Worm (Caenorhabditis elegans) whole organism, L3 larva: Measurements from ENCODE around the gene F46F5.8.

Experiments used
- R02D3.7 ChIP-seq: fragments of 150-350 bp; optimal IDR thresholded peaks from 2 replicates; lab custom pipeline; 2014; ENCODE audit warnings: missing biosample characterization, missing genetic modification characterization
- ZK546.5 ChIP-seq: sonication (generic microtip); optimal IDR thresholded peaks from 2 replicates; lab custom pipeline; 2017; ENCODE audit warnings: missing biosample characterization, missing genetic modification characterization
- ama-1 ChIP-seq: fragments of 150-350 bp; optimal IDR thresholded peaks from 2 replicates; lab custom pipeline; 2018
- ceh-16 ChIP-seq: sonication (generic microtip); optimal IDR thresholded peaks from 2 replicates; lab custom pipeline; 2017; ENCODE audit warnings: missing biosample characterization, missing genetic modification characterization
- ceh-28 ChIP-seq: fragments of 150-350 bp; optimal IDR thresholded peaks from 2 replicates; lab custom pipeline; 2014; ENCODE audit warnings: missing biosample characterization, missing genetic modification reagents, missing genetic modification characterization
- ceh-82 ChIP-seq: fragments of 150-350 bp; optimal IDR thresholded peaks from 2 replicates; lab custom pipeline; 2014; ENCODE audit warnings: missing biosample characterization, missing genetic modification characterization
- ceh-9 ChIP-seq: sonication (generic microtip); optimal IDR thresholded peaks from 2 replicates; lab custom pipeline; 2018; ENCODE audit warnings: missing biosample characterization, missing genetic modification characterization
- daf-12 ChIP-seq: fragments of 150-350 bp; optimal IDR thresholded peaks from 2 replicates; lab custom pipeline; 2014; ENCODE audit warnings: missing biosample characterization, missing genetic modification reagents, missing genetic modification characterization
- egl-27 ChIP-seq: sonication (generic microtip); optimal IDR thresholded peaks from 4 replicates; lab custom pipeline; 2017; ENCODE audit warnings: missing biosample characterization, missing genetic modification reagents, missing genetic modification characterization
- egl-5 ChIP-seq: fragments of 150-350 bp; optimal IDR thresholded peaks from 2 replicates; lab custom pipeline; 2017; ENCODE audit warnings: missing biosample characterization, missing genetic modification reagents, missing genetic modification characterization, inconsistent platforms
- elt-1 ChIP-seq: fragments of 150-350 bp; optimal IDR thresholded peaks from 2 replicates; lab custom pipeline; 2014; ENCODE audit warnings: missing biosample characterization, missing genetic modification characterization
- elt-2 ChIP-seq: sonication (generic microtip); optimal IDR thresholded peaks from 2 replicates; lab custom pipeline; 2016; ENCODE audit warnings: missing genetic modification reagents, mild to moderate bottlenecking, missing genetic modification characterization, missing compliant biosample characterization
- elt-3 ChIP-seq, 3 experiments: fragments of 150-350 bp in 1 of 3; sonication (generic microtip) in 2 of 3; optimal IDR thresholded peaks; 2 replicates in 2 of 3; 4 replicates in 1 of 3; lab custom pipeline; 2014 to 2017; ENCODE audit warnings: missing biosample characterization in 3 of 3, missing genetic modification characterization in 3 of 3
- eor-1 ChIP-seq, 2 experiments: fragments of 150-350 bp; optimal IDR thresholded peaks; 2 replicates each; lab custom pipeline; 2014 to 2018; ENCODE audit warnings: missing biosample characterization in 2 of 2, missing genetic modification characterization in 2 of 2
- fkh-10 ChIP-seq: sonication (generic microtip); optimal IDR thresholded peaks from 2 replicates; lab custom pipeline; 2017; ENCODE audit warnings: missing biosample characterization, missing genetic modification reagents, missing genetic modification characterization
- fkh-2 ChIP-seq: fragments of 150-350 bp; optimal IDR thresholded peaks from 2 replicates; lab custom pipeline; 2014; ENCODE audit warnings: missing biosample characterization, missing genetic modification reagents, missing genetic modification characterization
- jun-1 ChIP-seq: fragments of 150-350 bp; optimal IDR thresholded peaks from 2 replicates; lab custom pipeline; 2014; ENCODE audit warnings: missing biosample characterization, missing genetic modification reagents, missing genetic modification characterization
- lin-15B ChIP-seq: fragments of 150-350 bp; optimal IDR thresholded peaks from 2 replicates; lab custom pipeline; 2014; ENCODE audit warnings: missing biosample characterization, missing genetic modification characterization
- lin-39 ChIP-seq: fragments of 150-350 bp; optimal IDR thresholded peaks from 2 replicates; lab custom pipeline; 2018; ENCODE audit warnings: missing biosample characterization, missing genetic modification reagents, missing genetic modification characterization
- lsy-12 ChIP-seq: sonication (generic microtip); optimal IDR thresholded peaks from 2 replicates; lab custom pipeline; 2016; ENCODE audit warnings: mild to moderate bottlenecking, missing genetic modification characterization, missing compliant biosample characterization
- mdl-1 ChIP-seq: fragments of 150-350 bp; optimal IDR thresholded peaks from 2 replicates; lab custom pipeline; 2014; ENCODE audit warnings: missing biosample characterization, missing genetic modification characterization
- nfya-1 ChIP-seq: sonication (generic microtip); optimal IDR thresholded peaks from 2 replicates; lab custom pipeline; 2017; ENCODE audit warnings: missing genetic modification characterization, mild to moderate bottlenecking, missing compliant biosample characterization, antibody characterized with exemption, moderate library complexity; ENCODE audit not compliant: insufficient read depth
- nhr-11 ChIP-seq: fragments of 150-350 bp; optimal IDR thresholded peaks from 2 replicates; lab custom pipeline; 2014; ENCODE audit warnings: missing biosample characterization, missing genetic modification characterization
- nhr-12 ChIP-seq: fragments of 150-350 bp; optimal IDR thresholded peaks from 2 replicates; lab custom pipeline; 2014; ENCODE audit warnings: missing biosample characterization, missing genetic modification characterization
- nhr-23 ChIP-seq: fragments of 150-350 bp; optimal IDR thresholded peaks from 2 replicates; lab custom pipeline; 2014; ENCODE audit warnings: missing biosample characterization, missing genetic modification reagents, missing genetic modification characterization
- nhr-237 ChIP-seq: fragments of 150-350 bp; optimal IDR thresholded peaks from 2 replicates; lab custom pipeline; 2014; ENCODE audit warnings: missing biosample characterization, missing genetic modification characterization
- nhr-25 ChIP-seq: sonication (generic microtip); optimal IDR thresholded peaks from 2 replicates; lab custom pipeline; 2017; ENCODE audit warnings: missing biosample characterization, missing genetic modification characterization
- nhr-43 ChIP-seq: sonication (generic microtip); optimal IDR thresholded peaks from 2 replicates; lab custom pipeline; 2016; ENCODE audit warnings: mild to moderate bottlenecking, missing genetic modification characterization, missing compliant biosample characterization; ENCODE audit not compliant: poor library complexity, severe bottlenecking
- nhr-76 ChIP-seq: fragments of 150-350 bp; sonication (generic microtip); optimal IDR thresholded peaks from 5 replicates; lab custom pipeline; 2014; ENCODE audit warnings: missing biosample characterization, missing genetic modification characterization
- pqm-1 ChIP-seq: fragments of 150-350 bp; optimal IDR thresholded peaks from 2 replicates; lab custom pipeline; 2017; ENCODE audit warnings: missing biosample characterization, missing genetic modification characterization, inconsistent platforms
- skn-1 ChIP-seq: fragments of 150-350 bp; optimal IDR thresholded peaks from 2 replicates; lab custom pipeline; 2014; ENCODE audit warnings: missing biosample characterization, missing genetic modification characterization
- snpc-4 ChIP-seq: fragments of 150-350 bp; optimal IDR thresholded peaks from 2 replicates; lab custom pipeline; 2014; ENCODE audit warnings: missing biosample characterization, missing genetic modification characterization
- unc-39 ChIP-seq: sonication (generic microtip); optimal IDR thresholded peaks from 4 replicates; lab custom pipeline; 2017; ENCODE audit warnings: missing biosample characterization, missing genetic modification characterization
- unc-62 ChIP-seq: fragments of 150-350 bp; sonication (generic microtip); optimal IDR thresholded peaks from 4 replicates; lab custom pipeline; 2014; ENCODE audit warnings: missing biosample characterization, missing genetic modification reagents, missing genetic modification characterization
- zag-1 ChIP-seq: fragments of 150-350 bp; optimal IDR thresholded peaks from 2 replicates; lab custom pipeline; 2014; ENCODE audit warnings: missing biosample characterization, missing genetic modification characterization
- ztf-11 ChIP-seq: fragments of 150-350 bp; optimal IDR thresholded peaks from 2 replicates; lab custom pipeline; 2014; ENCODE audit warnings: missing biosample characterization, missing genetic modification characterization
- ztf-4 ChIP-seq: fragments of 150-350 bp; optimal IDR thresholded peaks from 2 replicates; lab custom pipeline; 2014; ENCODE audit warnings: missing biosample characterization, missing genetic modification characterization

The F46F5.8 gene

ce11 chrII:796916-797315 is 24.5 kb downstream of the F46F5.8 start:
- no peak for TF ChIP-seq ceh-28

ce11 chrII:791828-792227 is 29.6 kb downstream of the F46F5.8 start, which contains the start of gene F46F5.1:
F46F5.1 (minus strand) TSS chrII:791928.
- no peak for TF ChIP-seq elt-2
- no peak for TF ChIP-seq lin-15B (tag; lab: Kevin White, UChicago)
- no peak for TF ChIP-seq ztf-4 (tag; lab: Kevin White, UChicago)
- TF ChIP-seq nhr-12 (tag; lab: Kevin White, UChicago): no peak
- no peak for TF ChIP-seq ama-1 (lab: Kevin White, UChicago)
- TF ChIP-seq ZK546.5 (tag; lab: Kevin White, UChicago): no peak
- no peak for TF ChIP-seq jun-1 (tag; lab: Kevin White, UChicago)
- no peak for TF ChIP-seq zag-1 (tag; lab: Kevin White, UChicago)
- no peak for TF ChIP-seq nfya-1 (tag; lab: Kevin White, UChicago)
- TF ChIP-seq nhr-76: no peak
- TF ChIP-seq nhr-25 (tag; lab: Kevin White, UChicago): no peak
- no peak for TF ChIP-seq daf-12 (tag; lab: Kevin White, UChicago)
- TF ChIP-seq nhr-237 (tag; lab: Kevin White, UChicago): no peak
- no peak for TF ChIP-seq elt-3 (tag; optimal IDR thresholded peaks at IDR 0.05; lab: Kevin White, UChicago)
- no peak for TF ChIP-seq nhr-11 (tag; lab: Kevin White, UChicago)
- no peak for TF ChIP-seq nhr-23 (tag; lab: Kevin White, UChicago)
- TF ChIP-seq R02D3.7: no peak

ce11 chrII:788139-788538 is 33.3 kb downstream of the F46F5.8 start, which contains the start of gene F46F5.15:
F46F5.15 (plus strand) TSS chrII:788439.
- no peak for TF ChIP-seq lin-15B (tag; lab: Kevin White, UChicago)
- no peak for TF ChIP-seq nhr-76
- no peak for TF ChIP-seq ceh-82 (tag; lab: Kevin White, UChicago)
- no peak for TF ChIP-seq nhr-43 (tag; lab: Kevin White, UChicago)
- no peak for TF ChIP-seq jun-1 (tag; lab: Kevin White, UChicago)
- TF ChIP-seq skn-1: no peak
- TF ChIP-seq ztf-11: no peak
- no peak for TF ChIP-seq elt-3 (tag; optimal IDR thresholded peaks at IDR 0.05; lab: Kevin White, UChicago)
- TF ChIP-seq fkh-2 (tag; lab: Kevin White, UChicago): no peak
- TF ChIP-seq nhr-23 (tag; lab: Kevin White, UChicago): no peak
- no peak for TF ChIP-seq eor-1 (tag; optimal IDR thresholded peaks at IDR 0.05; lab: Kevin White, UChicago)
- no peak for TF ChIP-seq pqm-1 (tag; lab: Kevin White, UChicago)
- TF ChIP-seq mdl-1 (tag; lab: Kevin White, UChicago): no peak
- no peak for TF ChIP-seq ceh-28
- no peak for TF ChIP-seq egl-27
- TF ChIP-seq ceh-16 (tag; lab: Kevin White, UChicago): no peak
- no peak for TF ChIP-seq nhr-12 (tag; lab: Kevin White, UChicago)
- TF ChIP-seq nhr-11 (tag; lab: Kevin White, UChicago): no peak

- no peak for TF ChIP-seq egl-5
- no peak for TF ChIP-seq lsy-12 (tag; lab: Kevin White, UChicago)
- no peak for TF ChIP-seq ceh-9 (tag; lab: Kevin White, UChicago)
- TF ChIP-seq unc-39 (tag; lab: Kevin White, UChicago): no peak
- no peak for TF ChIP-seq nhr-11 (tag; lab: Kevin White, UChicago)
- no peak for TF ChIP-seq lin-39 (tag; lab: Kevin White, UChicago)
- TF ChIP-seq nfya-1 (tag; lab: Kevin White, UChicago): no peak
- no peak for TF ChIP-seq snpc-4
- no peak for TF ChIP-seq fkh-10 (GFP tag; lab: Kevin White, UChicago)
- no peak for TF ChIP-seq elt-1 (tag; lab: Kevin White, UChicago)
- TF ChIP-seq nhr-23 (tag; lab: Kevin White, UChicago): no peak
- no peak for TF ChIP-seq daf-12 (tag; lab: Kevin White, UChicago)
- no peak for TF ChIP-seq fkh-2 (tag; lab: Kevin White, UChicago)
- no peak for TF ChIP-seq unc-62 (GFP tag; lab: Kevin White, UChicago)
- no peak for TF ChIP-seq ztf-11
- TF ChIP-seq nhr-12 (tag; lab: Kevin White, UChicago): no peak
- TF ChIP-seq ztf-4 (tag; lab: Kevin White, UChicago): no peak
- TF ChIP-seq ZK546.5 (tag; lab: Kevin White, UChicago): no peak
- no peak for TF ChIP-seq nhr-43 (tag; lab: Kevin White, UChicago)
- TF ChIP-seq ceh-28: no peak
These were observed 34.5 kb downstream of the F46F5.8 start, which contains the start of gene F46F5.16 for ce11 chrII:786938-787337. F46F5.16 (plus strand) TSS chrII:787238.
